Fruit fly (Drosophila melanogaster) whole organism, embryonic: ENCODE measurements around the gene CheA7a.

Source experiments
- Atf6 ChIP-seq: fragments of 200-800 bp; sonication (Bioruptor generic); IDR thresholded peaks from 2 replicates; pipeline ENCODE4 v1.3.6; 2022; ENCODE audit warnings: missing biosample characterization, missing genetic modification characterization
- Bgb ChIP-seq: fragments of 200-800 bp; sonication (Bioruptor generic); IDR thresholded peaks from 2 replicates; pipeline ENCODE4 v1.3.6; 2022; ENCODE audit warnings: missing biosample characterization, missing genetic modification characterization; ENCODE audit not compliant: partially characterized antibody
- CG11093 ChIP-seq: fragments of 200-800 bp; sonication (Bioruptor generic); IDR thresholded peaks from 3 replicates; pipeline ENCODE4 v1.3.6; 2022; ENCODE audit warnings: missing biosample characterization, missing genetic modification characterization
- CG11398 ChIP-seq: fragments of 200-800 bp; sonication (Bioruptor generic); optimal IDR thresholded peaks from 2 replicates; lab custom pipeline; 2016; ENCODE audit warnings: missing biosample characterization, missing genetic modification characterization
- CG13775 ChIP-seq: fragments of 200-800 bp; sonication (Bioruptor generic); optimal IDR thresholded peaks from 3 replicates; lab custom pipeline; 2017; ENCODE audit warnings: missing biosample characterization, mild to moderate bottlenecking, missing genetic modification characterization
- CG15601 ChIP-seq: fragments of 200-800 bp; sonication (Bioruptor generic); optimal IDR thresholded peaks from 3 replicates; lab custom pipeline; 2019; ENCODE audit warnings: missing biosample characterization, mild to moderate bottlenecking, missing genetic modification characterization, moderate library complexity
- CG17829 ChIP-seq: fragments of 200-800 bp; optimal IDR thresholded peaks from 2 replicates; lab custom pipeline; 2019; ENCODE audit warnings: missing biosample characterization, mild to moderate bottlenecking, missing genetic modification characterization, moderate library complexity
- CG2116 ChIP-seq: fragments of 200-800 bp; sonication (Bioruptor generic); optimal IDR thresholded peaks from 3 replicates; lab custom pipeline; 2018; ENCODE audit warnings: missing biosample characterization, mild to moderate bottlenecking, missing genetic modification characterization
- CG2875 ChIP-seq: fragments of 200-800 bp; sonication (Bioruptor generic); optimal IDR thresholded peaks from 2 replicates; lab custom pipeline; 2017; ENCODE audit warnings: missing biosample characterization, mild to moderate bottlenecking, missing genetic modification characterization, missing genetic modification reagents
- CG30431 ChIP-seq: fragments of 200-800 bp; sonication (Bioruptor generic); optimal IDR thresholded peaks from 2 replicates; lab custom pipeline; 2017; ENCODE audit warnings: missing biosample characterization, missing genetic modification characterization
- CG31365 ChIP-seq: fragments of 200-800 bp; sonication (Bioruptor generic); optimal IDR thresholded peaks from 2 replicates; lab custom pipeline; 2018; ENCODE audit warnings: missing biosample characterization, mild to moderate bottlenecking, missing genetic modification characterization
- CG31388 ChIP-seq: fragments of 200-800 bp; sonication (Bioruptor generic); optimal IDR thresholded peaks from 2 replicates; lab custom pipeline; 2016; ENCODE audit warnings: missing biosample characterization, missing genetic modification characterization
- CG31441 ChIP-seq: fragments of 200-800 bp; sonication (Bioruptor generic); IDR thresholded peaks from 2 replicates; pipeline ENCODE4 v1.3.6; 2022; ENCODE audit warnings: missing biosample characterization, missing genetic modification characterization
- CG4424 ChIP-seq: fragments of 200-800 bp; sonication (Bioruptor generic); optimal IDR thresholded peaks from 3 replicates; lab custom pipeline; 2016; ENCODE audit warnings: missing biosample characterization, missing genetic modification characterization
- CG6254 ChIP-seq: fragments of 200-800 bp; sonication (Bioruptor generic); optimal IDR thresholded peaks from 3 replicates; lab custom pipeline; 2017; ENCODE audit warnings: mild to moderate bottlenecking, missing biosample characterization, missing genetic modification reagents, missing genetic modification characterization
- CG6791 ChIP-seq: fragments of 200-800 bp; sonication (Bioruptor generic); IDR thresholded peaks from 3 replicates; pipeline ENCODE4 v1.3.6; 2022; ENCODE audit warnings: missing biosample characterization, missing genetic modification characterization; ENCODE audit not compliant: partially characterized antibody
- CG8281 ChIP-seq: fragments of 200-800 bp; sonication (Bioruptor generic); optimal IDR thresholded peaks from 2 replicates; lab custom pipeline; 2018; ENCODE audit warnings: missing biosample characterization, mild to moderate bottlenecking, missing genetic modification characterization, moderate library complexity
- CG8359 ChIP-seq: fragments of 200-800 bp; sonication (Bioruptor generic); optimal IDR thresholded peaks from 2 replicates; lab custom pipeline; 2017; ENCODE audit warnings: missing biosample characterization, mild to moderate bottlenecking, missing genetic modification characterization, borderline replicate concordance
- CG9437 ChIP-seq: fragments of 200-800 bp; sonication (Bioruptor generic); optimal IDR thresholded peaks from 2 replicates; lab custom pipeline; 2018; ENCODE audit warnings: missing biosample characterization, mild to moderate bottlenecking, missing genetic modification characterization
- D ChIP-seq, 2 experiments: fragments of 200-800 bp in 1 of 2; fragments of >200 bp in 1 of 2; sonication (Bioruptor generic) in 1 of 2; optimal IDR thresholded peaks; 2 replicates in 1 of 2; 3 replicates in 1 of 2; lab custom pipeline; 2017; ENCODE audit warnings: mild to moderate bottlenecking in 1 of 2, missing biosample characterization in 1 of 2, missing genetic modification characterization in 1 of 2, missing genetic modification reagents in 1 of 2
- Drgx ChIP-seq: fragments of 200-800 bp; sonication (Bioruptor generic); IDR thresholded peaks from 2 replicates; pipeline ENCODE4 v1.3.6; 2022; ENCODE audit warnings: missing biosample characterization, missing genetic modification characterization
- HLH4C ChIP-seq: fragments of 200-800 bp; sonication (Bioruptor generic); IDR thresholded peaks from 3 replicates; pipeline ENCODE4 v1.3.6; 2022; ENCODE audit warnings: missing biosample characterization, missing genetic modification characterization; ENCODE audit not compliant: partially characterized antibody
- HLH54F ChIP-seq: fragments of 200-800 bp; sonication (Bioruptor generic); optimal IDR thresholded peaks from 3 replicates; lab custom pipeline; 2016; ENCODE audit warnings: missing biosample characterization, missing genetic modification characterization
- HmgD ChIP-seq: fragments of 200-800 bp; sonication (Bioruptor generic); optimal IDR thresholded peaks from 3 replicates; lab custom pipeline; 2016; ENCODE audit warnings: missing biosample characterization, missing genetic modification characterization
- Hr78 ChIP-seq, 2 experiments: fragments of 200-800 bp in 1 of 2; fragments of >200 bp in 1 of 2; sonication (Bioruptor generic) in 1 of 2; optimal IDR thresholded peaks; 2 replicates each; lab custom pipeline; 2017 to 2019; ENCODE audit warnings: missing biosample characterization in 2 of 2, missing genetic modification characterization in 2 of 2, mild to moderate bottlenecking in 1 of 2, moderate library complexity in 1 of 2
- Lim3 ChIP-seq: fragments of 200-800 bp; sonication (Bioruptor generic); IDR thresholded peaks from 2 replicates; pipeline ENCODE4 v1.3.6; 2022; ENCODE audit warnings: missing biosample characterization, missing genetic modification characterization
- Trl ChIP-seq, 3 experiments: fragments of >200 bp in 2 of 3; fragments of 200-800 bp in 1 of 3; sonication (Bioruptor generic) in 1 of 3; optimal IDR thresholded peaks; 2 replicates in 1 of 3; 3 replicates in 2 of 3; lab custom pipeline; 2016 to 2017; ENCODE audit warnings: missing biosample characterization in 1 of 3, missing genetic modification characterization in 1 of 3
- az2 ChIP-seq: fragments of 200-800 bp; sonication (Bioruptor generic); optimal IDR thresholded peaks from 3 replicates; lab custom pipeline; 2016; ENCODE audit warnings: missing biosample characterization, missing genetic modification characterization
- bowl ChIP-seq: fragments of 200-800 bp; sonication (Bioruptor generic); IDR thresholded peaks from 2 replicates; pipeline ENCODE4 v1.3.6; 2022; ENCODE audit warnings: missing biosample characterization, missing genetic modification characterization
- cad ChIP-seq: fragments of >200 bp; optimal IDR thresholded peaks from 2 replicates; lab custom pipeline; 2017; ENCODE audit warnings: missing biosample characterization, missing genetic modification characterization
- cg ChIP-seq: fragments of 200-800 bp; sonication (Bioruptor generic); optimal IDR thresholded peaks from 3 replicates; lab custom pipeline; 2019; ENCODE audit warnings: missing biosample characterization, mild to moderate bottlenecking, missing genetic modification characterization, moderate library complexity
- crol ChIP-seq: fragments of 200-800 bp; sonication (Bioruptor generic); IDR thresholded peaks from 2 replicates; pipeline ENCODE4 v1.3.6; 2022; ENCODE audit warnings: missing biosample characterization, missing genetic modification characterization
- fd3F ChIP-seq: fragments of 200-800 bp; sonication (Bioruptor generic); optimal IDR thresholded peaks from 2 replicates; lab custom pipeline; 2018; ENCODE audit warnings: missing biosample characterization, mild to moderate bottlenecking, missing genetic modification characterization, moderate library complexity
- fd96Cb ChIP-seq: fragments of 200-800 bp; sonication (Bioruptor generic); optimal IDR thresholded peaks from 2 replicates; lab custom pipeline; 2018; ENCODE audit warnings: missing biosample characterization, mild to moderate bottlenecking, missing genetic modification characterization, moderate library complexity
- kni ChIP-seq: fragments of 200-800 bp; sonication (Bioruptor generic); optimal IDR thresholded peaks from 3 replicates; lab custom pipeline; 2017; ENCODE audit warnings: mild to moderate bottlenecking, missing biosample characterization, missing genetic modification reagents, missing genetic modification characterization
- knrl ChIP-seq: fragments of 200-800 bp; sonication (Bioruptor generic); IDR thresholded peaks from 3 replicates; pipeline ENCODE4 v1.3.6; 2022; ENCODE audit warnings: missing biosample characterization, missing genetic modification characterization; ENCODE audit not compliant: partially characterized antibody
- luna ChIP-seq: fragments of 200-800 bp; sonication (Bioruptor generic); optimal IDR thresholded peaks from 2 replicates; lab custom pipeline; 2016; ENCODE audit warnings: missing biosample characterization, missing genetic modification characterization
- pb ChIP-seq: fragments of 200-800 bp; sonication (Bioruptor generic); optimal IDR thresholded peaks from 3 replicates; lab custom pipeline; 2016; ENCODE audit warnings: missing biosample characterization, missing genetic modification characterization
- sc ChIP-seq, 3 experiments: fragments of >200 bp in 2 of 3; fragments of 200-800 bp in 1 of 3; sonication (Bioruptor generic) in 1 of 3; optimal IDR thresholded peaks; 2 replicates in 2 of 3; 3 replicates in 1 of 3; lab custom pipeline; 2017; ENCODE audit warnings: mild to moderate bottlenecking in 1 of 3, missing biosample characterization in 1 of 3, missing genetic modification characterization in 1 of 3, missing genetic modification reagents in 1 of 3
- seq ChIP-seq: fragments of 200-800 bp; sonication (Bioruptor generic); IDR thresholded peaks from 2 replicates; pipeline ENCODE4 v1.3.6; 2022; ENCODE audit warnings: missing biosample characterization, missing genetic modification characterization
- shn ChIP-seq: fragments of 200-800 bp; sonication (Bioruptor generic); optimal IDR thresholded peaks from 3 replicates; lab custom pipeline; 2016; ENCODE audit warnings: missing biosample characterization, missing genetic modification characterization
- stc ChIP-seq: fragments of 200-800 bp; sonication (Bioruptor generic); IDR thresholded peaks from 2 replicates; pipeline ENCODE4 v1.3.6; 2022; ENCODE audit warnings: missing biosample characterization, missing genetic modification characterization
- stwl ChIP-seq: fragments of 200-800 bp; sonication (Bioruptor generic); optimal IDR thresholded peaks from 3 replicates; lab custom pipeline; 2018; ENCODE audit warnings: missing biosample characterization, mild to moderate bottlenecking, missing genetic modification characterization, moderate library complexity
- tin ChIP-seq: fragments of 200-800 bp; sonication (Bioruptor generic); optimal IDR thresholded peaks from 3 replicates; lab custom pipeline; 2016; ENCODE audit warnings: missing biosample characterization, missing genetic modification characterization
- tio ChIP-seq: fragments of 200-800 bp; sonication (Bioruptor generic); optimal IDR thresholded peaks from 2 replicates; lab custom pipeline; 2017; ENCODE audit warnings: missing biosample characterization, missing genetic modification characterization, inconsistent platforms
- zen2 ChIP-seq: fragments of 200-800 bp; sonication (Bioruptor generic); IDR thresholded peaks from 3 replicates; pipeline ENCODE4 v1.3.6; 2022; ENCODE audit warnings: missing biosample characterization, missing genetic modification characterization; ENCODE audit not compliant: partially characterized antibody

Gene CheA7a

dm6 chrX:7333858-7334800, 43.8 kb upstream of the CheA7a start (continued):
- TF ChIP-seq CG2116: no peak
- no peak for TF ChIP-seq CG6254 (GFP tag; lab: Kevin White, UChicago)
- TF ChIP-seq CG31365 (tag; lab: Kevin White, UChicago): no peak
- TF ChIP-seq seq (GFP tag; lab: Robert Waterston, UW): peak; percentile 32; the same call in 1 of the 2 replicates
- TF ChIP-seq kni (GFP tag; lab: Kevin White, UChicago): no peak
- TF ChIP-seq Atf6 (GFP tag; lab: Robert Waterston, UW): peak; percentile 14; the same call in 1 of the 2 replicates
- peak; percentile 18 for TF ChIP-seq cg (GFP tag; lab: Kevin White, UChicago)
- TF ChIP-seq CG4424 (GFP tag; lab: Kevin White, UChicago): no peak
- peak; percentile 42 for TF ChIP-seq HLH54F (GFP tag; lab: Kevin White, UChicago)
- TF ChIP-seq CG31441 (GFP tag; lab: Robert Waterston, UW): no peak
- TF ChIP-seq Bgb (GFP tag; lab: Robert Waterston, UW): no peak
- no peak for TF ChIP-seq sc (optimal IDR thresholded peaks at IDR 0.05; lab: Kevin White, UChicago)
- no peak for TF ChIP-seq sc (GFP tag; optimal IDR thresholded peaks at IDR 0.05; lab: Kevin White, UChicago)
- no peak for TF ChIP-seq D (optimal IDR thresholded peaks at IDR 0.05; lab: Kevin White, UChicago)
- no peak for TF ChIP-seq D (GFP tag; optimal IDR thresholded peaks at IDR 0.05; lab: Kevin White, UChicago)
- TF ChIP-seq CG8359 (GFP tag; lab: Kevin White, UChicago): no peak
- TF ChIP-seq knrl (GFP tag; lab: Robert Waterston, UW): no peak
- TF ChIP-seq shn (GFP tag; lab: Kevin White, UChicago): peak; percentile 26
- no peak for TF ChIP-seq CG6791
- TF ChIP-seq fd96Cb (tag; lab: Kevin White, UChicago): no peak
- no peak for TF ChIP-seq CG8281 (tag; lab: Kevin White, UChicago)
- TF ChIP-seq CG11398 (GFP tag; lab: Kevin White, UChicago): peak; percentile 58
- peak; percentile 74 for TF ChIP-seq cad (GFP tag; lab: Kevin White, UChicago)
- no peak for TF ChIP-seq CG2875 (GFP tag; lab: Kevin White, UChicago)
- no peak for TF ChIP-seq az2
- no peak for TF ChIP-seq CG11093 (GFP tag; lab: Robert Waterston, UW)
- no peak for TF ChIP-seq Lim3 (GFP tag; lab: Robert Waterston, UW)
- TF ChIP-seq stwl (tag; lab: Kevin White, UChicago): no peak
- TF ChIP-seq tin: peak; percentile 20
- TF ChIP-seq Drgx (GFP tag; lab: Robert Waterston, UW): peak; percentile 27; the same call in 1 of the 2 replicates
- TF ChIP-seq CG31388 (GFP tag; lab: Kevin White, UChicago): no peak
- TF ChIP-seq bowl (GFP tag; lab: Robert Waterston, UW): no peak
- TF ChIP-seq CG30431 (GFP tag; lab: Kevin White, UChicago): no peak
- no peak for TF ChIP-seq Trl (optimal IDR thresholded peaks at IDR 0.05; lab: Kevin White, UChicago)
- TF ChIP-seq Trl (GFP tag; optimal IDR thresholded peaks at IDR 0.05; lab: Kevin White, UChicago): peak; percentile 28
- TF ChIP-seq HLH4C (GFP tag; lab: Robert Waterston, UW): no peak
- TF ChIP-seq CG13775 (GFP tag; lab: Kevin White, UChicago): peak; percentile 32
- no peak for TF ChIP-seq HmgD
- no peak for TF ChIP-seq CG15601 (tag; lab: Kevin White, UChicago)
- TF ChIP-seq tio (GFP tag; lab: Kevin White, UChicago): peak; percentile 25
- TF ChIP-seq crol (GFP tag; lab: Robert Waterston, UW): no peak
- TF ChIP-seq pb (GFP tag; lab: Kevin White, UChicago): no peak
- TF ChIP-seq Hr78 (GFP tag; optimal IDR thresholded peaks at IDR 0.05; lab: Kevin White, UChicago): no peak
- no peak for TF ChIP-seq zen2 (GFP tag; lab: Robert Waterston, UW)
- TF ChIP-seq CG17829 (tag; lab: Kevin White, UChicago): no peak
- TF ChIP-seq fd3F (GFP tag; lab: Kevin White, UChicago): peak; percentile 24
- TF ChIP-seq stc (GFP tag; lab: Robert Waterston, UW): no peak
- no peak for TF ChIP-seq CG9437 (GFP tag; lab: Kevin White, UChicago)
- TF ChIP-seq luna (GFP tag; lab: Kevin White, UChicago): no peak
